Worm (Caenorhabditis elegans) whole organism, L4 larva: Measurements from ENCODE around the gene sre-32.

Experiments
- F26F4.8 ChIP-seq: fragments of 200-800 bp; sonication (Bioruptor generic); conservative IDR thresholded peaks from 2 replicates; pipeline ENCODE4 v1.3.6; 2022; ENCODE audit warnings: missing genetic modification characterization, missing compliant biosample characterization
- R02D3.7 ChIP-seq: fragments of 150-350 bp; sonication (generic microtip); optimal IDR thresholded peaks from 3 replicates; lab custom pipeline; 2014; ENCODE audit warnings: missing biosample characterization, missing genetic modification characterization
- T20F7.1 ChIP-seq: fragments of 200-800 bp; sonication (Bioruptor generic); optimal IDR thresholded peaks from 2 replicates; lab custom pipeline; 2018; ENCODE audit warnings: mild to moderate bottlenecking, missing genetic modification characterization, missing compliant biosample characterization
- T26A8.4 ChIP-seq: fragments of 200-800 bp; sonication (Bioruptor generic); IDR thresholded peaks from 2 replicates; pipeline ENCODE4 v1.3.6; 2022; ENCODE audit warnings: missing genetic modification characterization, missing compliant biosample characterization
- ZK337.2 ChIP-seq: fragments of 200-800 bp; sonication (Bioruptor generic); IDR thresholded peaks from 2 replicates; pipeline ENCODE4 v1.3.6; 2022; ENCODE audit warnings: missing genetic modification reagents, missing genetic modification characterization, missing compliant biosample characterization
- ceh-28 ChIP-seq: fragments of 150-350 bp; optimal IDR thresholded peaks from 2 replicates; lab custom pipeline; 2014; ENCODE audit warnings: missing biosample characterization, missing genetic modification reagents, missing genetic modification characterization
- ceh-44 ChIP-seq: fragments of 200-800 bp; sonication (Bioruptor generic); IDR thresholded peaks from 2 replicates; pipeline ENCODE4 v1.3.6; 2022; ENCODE audit warnings: missing genetic modification reagents, missing genetic modification characterization, missing compliant biosample characterization
- ceh-82 ChIP-seq: sonication (generic microtip); optimal IDR thresholded peaks from 2 replicates; lab custom pipeline; 2017; ENCODE audit warnings: missing biosample characterization, missing genetic modification characterization
- ces-1 ChIP-seq: fragments of 150-350 bp; sonication (generic microtip); optimal IDR thresholded peaks from 4 replicates; lab custom pipeline; 2014; ENCODE audit warnings: missing biosample characterization, missing genetic modification reagents, missing genetic modification characterization
- cey-2 ChIP-seq: sonication (generic microtip); optimal IDR thresholded peaks from 3 replicates; lab custom pipeline; 2017; ENCODE audit warnings: missing genetic modification characterization, mild to moderate bottlenecking, missing compliant biosample characterization, antibody characterized with exemption, borderline replicate concordance; ENCODE audit not compliant: insufficient read depth
- daf-19 ChIP-seq: fragments of 200-800 bp; sonication (Bioruptor generic); conservative IDR thresholded peaks from 2 replicates; pipeline ENCODE4 v1.3.6; 2022; ENCODE audit warnings: missing genetic modification characterization, missing compliant biosample characterization
- dmd-6 ChIP-seq: fragments of 200-800 bp; sonication (Bioruptor generic); IDR thresholded peaks from 2 replicates; pipeline ENCODE4 v1.3.6; 2022; ENCODE audit warnings: missing genetic modification reagents, missing genetic modification characterization, missing compliant biosample characterization
- dmd-9 ChIP-seq: fragments of 200-800 bp; sonication (Bioruptor generic); IDR thresholded peaks from 2 replicates; pipeline ENCODE4 v1.3.6; 2022; ENCODE audit warnings: missing genetic modification reagents, missing genetic modification characterization, missing compliant biosample characterization
- dpl-1 ChIP-seq: fragments of 150-350 bp; optimal IDR thresholded peaks from 2 replicates; lab custom pipeline; 2014; ENCODE audit warnings: missing biosample characterization, missing genetic modification reagents, missing genetic modification characterization
- dve-1 ChIP-seq: sonication (generic microtip); optimal IDR thresholded peaks from 2 replicates; lab custom pipeline; 2017; ENCODE audit warnings: antibody characterized with exemption, mild to moderate bottlenecking, missing genetic modification characterization, missing compliant biosample characterization; ENCODE audit not compliant: insufficient read depth
- egl-27 ChIP-seq: sonication (generic microtip); optimal IDR thresholded peaks from 3 replicates; lab custom pipeline; 2017; ENCODE audit warnings: missing biosample characterization, missing genetic modification reagents, missing genetic modification characterization
- fkh-10 ChIP-seq: fragments of 150-350 bp; optimal IDR thresholded peaks from 2 replicates; lab custom pipeline; 2014; ENCODE audit warnings: missing biosample characterization, missing genetic modification reagents, missing genetic modification characterization
- hlh-11 ChIP-seq: fragments of 200-800 bp; sonication (Bioruptor generic); optimal IDR thresholded peaks from 2 replicates; lab custom pipeline; 2018; ENCODE audit warnings: mild to moderate bottlenecking, missing genetic modification characterization, missing compliant biosample characterization
- hlh-30 ChIP-seq: sonication (generic microtip); optimal IDR thresholded peaks from 2 replicates; lab custom pipeline; 2017; ENCODE audit warnings: antibody characterized with exemption, mild to moderate bottlenecking, missing genetic modification characterization, missing compliant biosample characterization; ENCODE audit not compliant: insufficient read depth
- lim-7 ChIP-seq: fragments of 200-800 bp; sonication (Bioruptor generic); IDR thresholded peaks from 2 replicates; pipeline ENCODE4 v1.3.6; 2022; ENCODE audit warnings: missing genetic modification characterization, missing compliant biosample characterization
- lin-29 ChIP-seq: fragments of 200-800 bp; sonication (Bioruptor generic); IDR thresholded peaks from 2 replicates; pipeline ENCODE4 v1.3.6; 2022; ENCODE audit warnings: missing genetic modification reagents, missing genetic modification characterization, missing compliant biosample characterization
- lsy-2 ChIP-seq, 2 experiments: fragments of 150-350 bp in 1 of 2; sonication (generic microtip) in 1 of 2; optimal IDR thresholded peaks; 2 replicates each; lab custom pipeline; 2014 to 2017; ENCODE audit warnings: missing biosample characterization in 2 of 2, missing genetic modification characterization in 2 of 2
- madf-5 ChIP-seq, 2 experiments: fragments of 200-800 bp; sonication (Bioruptor generic); IDR thresholded peaks; 2 replicates each; pipeline ENCODE4 v1.3.6; 2022; ENCODE audit warnings: missing compliant biosample characterization in 2 of 2, missing genetic modification characterization in 2 of 2
- mxl-3 ChIP-seq: fragments of 200-800 bp; sonication (Bioruptor generic); optimal IDR thresholded peaks from 2 replicates; lab custom pipeline; 2018; ENCODE audit warnings: mild to moderate bottlenecking, missing genetic modification characterization, missing compliant biosample characterization
- nhr-102 ChIP-seq: sonication (generic microtip); optimal IDR thresholded peaks from 2 replicates; lab custom pipeline; 2016; ENCODE audit warnings: mild to moderate bottlenecking, missing genetic modification characterization, moderate library complexity, missing compliant biosample characterization
- nhr-11 ChIP-seq: fragments of 150-350 bp; optimal IDR thresholded peaks from 2 replicates; lab custom pipeline; 2014; ENCODE audit warnings: missing biosample characterization, missing genetic modification characterization
- nhr-237 ChIP-seq: sonication (generic microtip); optimal IDR thresholded peaks from 2 replicates; lab custom pipeline; 2017; ENCODE audit warnings: missing biosample characterization, missing genetic modification characterization
- nhr-25 ChIP-seq: sonication (generic microtip); optimal IDR thresholded peaks from 2 replicates; lab custom pipeline; 2017; ENCODE audit warnings: missing genetic modification characterization, mild to moderate bottlenecking, missing compliant biosample characterization, antibody characterized with exemption, moderate library complexity, borderline replicate concordance; ENCODE audit not compliant: insufficient read depth
- nhr-42 ChIP-seq: fragments of 200-800 bp; sonication (Bioruptor generic); IDR thresholded peaks from 2 replicates; pipeline ENCODE4 v1.3.6; 2022; ENCODE audit warnings: missing genetic modification characterization, missing compliant biosample characterization
- nhr-76 ChIP-seq: fragments of 150-350 bp; optimal IDR thresholded peaks from 2 replicates; lab custom pipeline; 2014; ENCODE audit warnings: missing biosample characterization, missing genetic modification characterization
- nhr-77 ChIP-seq: fragments of 150-350 bp; optimal IDR thresholded peaks from 2 replicates; lab custom pipeline; 2014; ENCODE audit warnings: missing biosample characterization, missing genetic modification characterization
- pha-4 ChIP-seq, 2 experiments: fragments of 150-350 bp in 1 of 2; fragments of 200-800 bp in 1 of 2; sonication (Bioruptor generic) in 1 of 2; IDR thresholded peaks in 1 of 2; optimal IDR thresholded peaks in 1 of 2; 2 replicates each; pipeline versions ENCODE4 v1.3.6 to Lab custom; 2014 to 2022; ENCODE audit warnings: missing genetic modification characterization in 2 of 2, missing genetic modification reagents in 2 of 2, missing biosample characterization in 1 of 2, missing compliant biosample characterization in 1 of 2
- php-3 ChIP-seq: fragments of 200-800 bp; sonication (Bioruptor generic); IDR thresholded peaks from 2 replicates; pipeline ENCODE4 v1.3.6; 2022; ENCODE audit warnings: missing genetic modification reagents, missing genetic modification characterization, missing compliant biosample characterization
- pqm-1 ChIP-seq: sonication (generic microtip); optimal IDR thresholded peaks from 2 replicates; lab custom pipeline; 2017; ENCODE audit warnings: missing biosample characterization, missing genetic modification characterization
- rbr-2 ChIP-seq: sonication (generic microtip); optimal IDR thresholded peaks from 2 replicates; lab custom pipeline; 2016; ENCODE audit warnings: missing genotype, missing genetic modification characterization, missing compliant biosample characterization
- skn-1 ChIP-seq: fragments of 150-350 bp; optimal IDR thresholded peaks from 2 replicates; lab custom pipeline; 2014; ENCODE audit warnings: missing biosample characterization, missing genetic modification characterization
- snpc-4 ChIP-seq: fragments of 150-350 bp; optimal IDR thresholded peaks from 2 replicates; lab custom pipeline; 2014; ENCODE audit warnings: missing biosample characterization, missing genetic modification characterization
- spr-1 ChIP-seq: sonication (generic microtip); optimal IDR thresholded peaks from 2 replicates; lab custom pipeline; 2016; ENCODE audit warnings: mild to moderate bottlenecking, missing genetic modification characterization, missing compliant biosample characterization
- spr-3 ChIP-seq: fragments of 200-800 bp; sonication (Bioruptor generic); optimal IDR thresholded peaks from 2 replicates; lab custom pipeline; 2018; ENCODE audit warnings: mild to moderate bottlenecking, missing genetic modification characterization, missing compliant biosample characterization
- tra-1 ChIP-seq: fragments of 200-800 bp; sonication (Bioruptor generic); IDR thresholded peaks from 2 replicates; pipeline ENCODE4 v1.3.6; 2022; ENCODE audit warnings: missing genetic modification reagents, missing genetic modification characterization, missing compliant biosample characterization
- unc-62 ChIP-seq, 3 experiments: fragments of 150-350 bp in 1 of 3; sonication (generic microtip); optimal IDR thresholded peaks in 2 of 3; peaks in 1 of 3; 1 replicate in 1 of 3; 2 replicates in 2 of 3; lab custom pipeline; 2014 to 2017; ENCODE audit warnings: missing biosample characterization in 3 of 3, missing genetic modification characterization in 3 of 3, missing genetic modification reagents in 3 of 3, missing genotype in 1 of 3
- zip-11 ChIP-seq: fragments of 200-800 bp; sonication (Bioruptor generic); IDR thresholded peaks from 2 replicates; pipeline ENCODE4 v1.3.6; 2022; ENCODE audit warnings: missing genetic modification characterization, missing compliant biosample characterization
- zip-2 ChIP-seq: fragments of 150-350 bp; optimal IDR thresholded peaks from 2 replicates; lab custom pipeline; 2014; ENCODE audit warnings: missing biosample characterization, missing genetic modification characterization

Gene sre-32

ce11 chrII:12425644-12426222, 30.8 kb downstream of the sre-32 start, which contains the start of gene daf-22 (continued):
- TF ChIP-seq ceh-44 (no peak), hlh-11 (tag; lab: Kevin White, UChicago) (peak; percentile 70), egl-27 (tag; lab: Kevin White, UChicago) (no peak), ceh-28 (tag; lab: Kevin White, UChicago) (no peak), nhr-77 (tag; lab: Kevin White, UChicago) (peak; percentile 72), dmd-6 (GFP tag; lab: Robert Waterston, UW) (peak; percentile 74), nhr-76 (tag; lab: Kevin White, UChicago) (no peak), R02D3.7 (no peak), nhr-42 (GFP tag; lab: Robert Waterston, UW) (no peak), F26F4.8 (no peak), hlh-30 (tag; lab: Kevin White, UChicago) (no peak), nhr-102 (tag; lab: Kevin White, UChicago) (peak; percentile 6), daf-19 (GFP tag; lab: Robert Waterston, UW) (no peak), zip-2 (tag; lab: Kevin White, UChicago) (no peak), spr-3 (GFP tag; lab: Kevin White, UChicago) (no peak), skn-1 (tag; lab: Kevin White, UChicago) (no peak), pqm-1 (tag; lab: Kevin White, UChicago) (peak; percentile 76), ceh-82 (tag; lab: Kevin White, UChicago) (no peak), snpc-4 (tag; lab: Kevin White, UChicago) (no peak), spr-1 (no peak), tra-1 (GFP tag; lab: Robert Waterston, UW) (no peak), fkh-10 (GFP tag; lab: Kevin White, UChicago) (no peak), dve-1 (peak; percentile 93)

ce11 chrII:12420486-12420885, 36.0 kb downstream of the sre-32 start, which contains the start of gene sre-26:
Gene sre-26, minus strand, starts transcription at chrII:12420586.
- TF ChIP-seq zip-11 (GFP tag; lab: Robert Waterston, UW) (no peak), nhr-11 (tag; lab: Kevin White, UChicago) (no peak), dmd-6 (GFP tag; lab: Robert Waterston, UW) (no peak), tra-1 (GFP tag; lab: Robert Waterston, UW) (no peak), ZK337.2 (GFP tag; lab: Robert Waterston, UW) (no peak), lin-29 (GFP tag; lab: Robert Waterston, UW) (no peak), daf-19 (GFP tag; lab: Robert Waterston, UW) (no peak)

DNA sequence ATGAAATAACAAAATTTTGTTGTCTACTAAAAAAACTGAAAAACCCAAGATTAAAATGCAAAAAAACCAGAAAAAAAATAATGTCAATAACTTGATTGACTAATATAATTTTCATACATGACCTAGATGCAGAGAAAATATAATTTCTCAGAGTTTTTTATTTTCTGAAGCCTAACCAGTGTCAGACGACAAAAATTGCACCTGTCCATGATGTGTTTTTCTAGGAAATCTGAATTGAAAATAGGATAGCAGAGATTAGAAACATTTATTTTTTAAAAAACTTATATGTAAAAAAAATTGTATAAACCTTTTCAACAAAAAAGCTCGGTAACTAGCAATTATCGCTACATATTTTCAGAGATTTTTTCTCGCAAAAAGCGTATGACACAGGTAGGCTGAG, 38.5 kb downstream of the sre-32 start:
- TF ChIP-seq lim-7 (no peak), dmd-9 (no peak)

DNA sequence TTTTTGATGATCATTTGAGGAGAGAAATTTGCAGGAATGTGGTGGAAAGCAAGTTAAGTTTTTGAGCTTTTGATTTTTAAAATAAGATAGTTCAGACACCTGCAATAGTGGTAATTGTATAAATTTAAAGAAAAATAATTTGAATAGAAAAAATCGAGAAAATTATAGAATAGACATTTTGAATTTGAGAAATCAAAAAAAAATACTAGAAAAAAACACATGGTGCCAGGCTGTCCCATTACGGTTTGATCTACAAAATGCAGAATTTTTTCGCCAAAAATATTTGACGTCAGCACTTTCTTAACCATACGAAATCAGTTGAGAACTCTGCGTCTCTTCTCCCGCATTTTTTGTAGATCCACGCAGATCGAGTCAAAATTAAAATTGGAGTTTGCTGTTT, 39.0 kb downstream of the sre-32 start, which contains the start of gene sre-27:
sre-27 (minus strand) TSS at position 101 of the 400 bp plus-strand sequence.
- no peak for TF ChIP-seq mxl-3 (GFP tag; lab: Kevin White, UChicago)
- TF ChIP-seq T20F7.1 (GFP tag; lab: Kevin White, UChicago) = no peak
- no peak for TF ChIP-seq lsy-2 (tag; optimal IDR thresholded peaks at IDR 0.05; lab: Kevin White, UChicago)
- no peak for TF ChIP-seq unc-62 (GFP tag; optimal IDR thresholded peaks at IDR 0.05 in 1 of 2; lab: Kevin White, UChicago)
- TF ChIP-seq unc-62 (tag; optimal IDR thresholded peaks at IDR 0.05; lab: Kevin White, UChicago) = no peak
- no peak for TF ChIP-seq madf-5 (GFP tag; IDR thresholded peaks at IDR 0.05; lab: Robert Waterston, UW)
- TF ChIP-seq lim-7 = no peak
- no peak for TF ChIP-seq spr-1
- no peak for TF ChIP-seq nhr-237
- TF ChIP-seq pha-4 (GFP tag; IDR thresholded peaks at IDR 0.05; lab: Robert Waterston, UW) = no peak
- TF ChIP-seq pha-4 (tag; optimal IDR thresholded peaks at IDR 0.05; lab: Kevin White, UChicago) = no peak
- no peak for TF ChIP-seq dpl-1 (GFP tag; lab: Kevin White, UChicago)
- no peak for TF ChIP-seq lin-29 (GFP tag; lab: Robert Waterston, UW)
- no peak for TF ChIP-seq daf-19 (GFP tag; lab: Robert Waterston, UW)
- TF ChIP-seq T26A8.4 (GFP tag; lab: Robert Waterston, UW) = no peak
- no peak for TF ChIP-seq php-3 (GFP tag; lab: Robert Waterston, UW)
- no peak for TF ChIP-seq rbr-2 (tag; lab: Kevin White, UChicago)
- no peak for TF ChIP-seq cey-2
- TF ChIP-seq nhr-25 = no peak
- TF ChIP-seq ces-1 (GFP tag; lab: Kevin White, UChicago) = no peak
